Worm (Caenorhabditis elegans): ENCODE results near the gene ram-2.

DNA sequence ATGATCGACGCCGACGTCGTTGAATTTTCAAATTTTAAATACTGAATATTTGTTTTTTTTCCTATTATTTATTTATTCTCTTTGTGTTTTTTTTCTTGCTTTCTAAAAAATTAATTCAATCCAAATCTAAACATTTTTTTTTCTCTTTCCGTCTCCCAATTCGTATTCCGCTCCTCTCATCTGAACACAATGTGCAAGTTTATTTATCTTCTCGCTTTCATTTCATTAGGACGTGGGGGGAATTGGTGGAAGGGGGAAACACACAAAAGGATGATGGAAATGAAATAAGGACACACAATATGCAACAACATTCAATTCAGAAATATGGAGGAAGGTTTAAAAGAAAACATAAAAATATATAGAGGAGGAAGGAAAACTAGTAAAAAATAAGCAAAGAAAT, 11.1 kb upstream of the ram-2 start:
- TF ChIP-seq ztf-11 (tag; optimal IDR thresholded peaks at IDR 0.05) (no peak), bed-3 (GFP tag; optimal IDR thresholded peaks at IDR 0.05) (no peak), snpc-4 (tag; optimal IDR thresholded peaks at IDR 0.05) (no peak), M03D4.4 (tag; optimal IDR thresholded peaks at IDR 0.05) (no peak), pha-4 (tag; optimal IDR thresholded peaks at IDR 0.05) (no peak)

Measured in whole organism, mixed stage, embryonic.